Worm (Caenorhabditis elegans): ENCODE data around the gene aly-2.
A peak's percentile ranks its signal among the peaks of the same experiment; 100 is the strongest.

Gene aly-2

ce11 chrIV:9165027-9165426, 17.8 kb downstream of the aly-2 start, which contains the start of gene pcp-2:
Gene pcp-2, minus strand, starts transcription at chrIV:9165127.
- no peak for TF ChIP-seq blmp-1 (tag; optimal IDR thresholded peaks at IDR 0.05)
- TF ChIP-seq ham-2 (GFP tag; optimal IDR thresholded peaks at IDR 0.05) = no peak
- TF ChIP-seq flh-1 (GFP tag; optimal IDR thresholded peaks at IDR 0.05) = no peak
- TF ChIP-seq ces-1 (GFP tag; optimal IDR thresholded peaks at IDR 0.05) = no peak
- no peak for TF ChIP-seq sptf-1 (tag; optimal IDR thresholded peaks at IDR 0.05)
- TF ChIP-seq lin-32 (GFP tag; optimal IDR thresholded peaks at IDR 0.05) = no peak
- no peak for TF ChIP-seq M03D4.4 (tag; optimal IDR thresholded peaks at IDR 0.05)
- no peak for TF ChIP-seq ceh-83 (GFP tag; optimal IDR thresholded peaks at IDR 0.05)
- TF ChIP-seq nhr-237 (tag; optimal IDR thresholded peaks at IDR 0.05) = no peak
- TF ChIP-seq lin-13 (tag; optimal IDR thresholded peaks at IDR 0.05) = no peak
- no peak for TF ChIP-seq bed-3 (GFP tag; optimal IDR thresholded peaks at IDR 0.05)
- no peak for TF ChIP-seq ztf-11 (tag; optimal IDR thresholded peaks at IDR 0.05)
- no peak for TF ChIP-seq sem-2 (GFP tag; optimal IDR thresholded peaks at IDR 0.05)

ce11 chrIV:9165681-9166080, 18.4 kb downstream of the aly-2 start, which contains the start of gene C07C7.3:
Gene C07C7.3, plus strand, starts transcription at chrIV:9166051.
- TF ChIP-seq tbx-8 (GFP tag; optimal IDR thresholded peaks at IDR 0.05) (no peak), elt-3 (tag; optimal IDR thresholded peaks at IDR 0.05) (no peak), elt-1 (tag; optimal IDR thresholded peaks at IDR 0.05; ENCODE audit: borderline replicate concordance, insufficient read depth) (no peak), sptf-1 (tag; optimal IDR thresholded peaks at IDR 0.05) (no peak), snpc-4 (tag; optimal IDR thresholded peaks at IDR 0.05) (no peak)

- TF ChIP-seq sptf-1 (tag; optimal IDR thresholded peaks at IDR 0.05) (no peak), cnd-1 (tag; optimal IDR thresholded peaks at IDR 0.05) (no peak), elt-3 (tag; optimal IDR thresholded peaks at IDR 0.05) (no peak), mls-2 (tag; optimal IDR thresholded peaks at IDR 0.05) (no peak), ces-1 (GFP tag; optimal IDR thresholded peaks at IDR 0.05) (no peak), ceh-39 (tag; optimal IDR thresholded peaks at IDR 0.05) (no peak), ham-2 (GFP tag; optimal IDR thresholded peaks at IDR 0.05) (no peak), unc-120 (tag; optimal IDR thresholded peaks at IDR 0.05; ENCODE audit: poor library complexity, severe bottlenecking) (no peak), lin-32 (GFP tag; optimal IDR thresholded peaks at IDR 0.05) (no peak), flh-1 (GFP tag; optimal IDR thresholded peaks at IDR 0.05) (no peak), hlh-1 (tag; optimal IDR thresholded peaks at IDR 0.05) (no peak), drap-1 (GFP tag; optimal IDR thresholded peaks at IDR 0.05) (no peak), nhr-76 (tag; optimal IDR thresholded peaks at IDR 0.05) (no peak), unc-39 (tag; optimal IDR thresholded peaks at IDR 0.05) (no peak), ceh-83 (GFP tag; optimal IDR thresholded peaks at IDR 0.05) (no peak)
Measured at ce11 chrIV:9169764-9170163, 22.5 kb downstream of the aly-2 start.

- TF ChIP-seq hlh-1 (tag; optimal IDR thresholded peaks at IDR 0.05) (no peak), nhr-76 (tag; optimal IDR thresholded peaks at IDR 0.05) (no peak), ceh-39 (tag; optimal IDR thresholded peaks at IDR 0.05) (no peak), nhr-12 (tag; optimal IDR thresholded peaks at IDR 0.05) (no peak), lin-32 (GFP tag; optimal IDR thresholded peaks at IDR 0.05) (no peak), elt-3 (tag; optimal IDR thresholded peaks at IDR 0.05) (no peak), tbx-8 (GFP tag; optimal IDR thresholded peaks at IDR 0.05) (no peak), bed-3 (GFP tag; optimal IDR thresholded peaks at IDR 0.05) (no peak), blmp-1 (tag; optimal IDR thresholded peaks at IDR 0.05) (no peak), unc-62 (GFP tag; optimal IDR thresholded peaks at IDR 0.05) (no peak), flh-1 (GFP tag; optimal IDR thresholded peaks at IDR 0.05) (no peak), nhr-237 (tag; optimal IDR thresholded peaks at IDR 0.05) (no peak), lin-13 (tag; optimal IDR thresholded peaks at IDR 0.05) (no peak), mab-5 (tag; optimal IDR thresholded peaks at IDR 0.05) (no peak), drap-1 (GFP tag; optimal IDR thresholded peaks at IDR 0.05) (no peak), sem-2 (GFP tag; optimal IDR thresholded peaks at IDR 0.05) (no peak)
Measured at ce11 chrIV:9184547-9184946, 37.3 kb downstream of the aly-2 start, which contains the start of gene C07C7.1. Gene C07C7.1, plus strand, starts transcription at chrIV:9184847.

- TF ChIP-seq ces-1 (GFP tag; optimal IDR thresholded peaks at IDR 0.05) = no peak
- TF ChIP-seq lin-13 (tag; optimal IDR thresholded peaks at IDR 0.05) = peak; percentile 69
- peak; percentile 65 for TF ChIP-seq elt-3 (tag; optimal IDR thresholded peaks at IDR 0.05)
- TF ChIP-seq nhr-237 (tag; optimal IDR thresholded peaks at IDR 0.05) = no peak
- TF ChIP-seq sem-2 (GFP tag; optimal IDR thresholded peaks at IDR 0.05) = peak; percentile 93
- peak; percentile 97 for TF ChIP-seq sptf-1 (tag; optimal IDR thresholded peaks at IDR 0.05)
- peak; percentile 93 for TF ChIP-seq ceh-43 (GFP tag; optimal IDR thresholded peaks at IDR 0.05)
- TF ChIP-seq nhr-12 (tag; optimal IDR thresholded peaks at IDR 0.05) = peak; percentile 29
- TF ChIP-seq flh-1 (GFP tag; optimal IDR thresholded peaks at IDR 0.05) = peak; percentile 92
- TF ChIP-seq pha-4 (tag; optimal IDR thresholded peaks at IDR 0.05) = peak; percentile 86
- peak; percentile 22 for TF ChIP-seq nhr-28 (tag; optimal IDR thresholded peaks at IDR 0.05)
- peak; percentile 65 for TF ChIP-seq hlh-1 (tag; optimal IDR thresholded peaks at IDR 0.05)
- TF ChIP-seq mep-1 (tag; optimal IDR thresholded peaks at IDR 0.05) = peak; percentile 77
- TF ChIP-seq drap-1 (GFP tag; optimal IDR thresholded peaks at IDR 0.05) = peak; percentile 97
- no peak for TF ChIP-seq nhr-76 (tag; optimal IDR thresholded peaks at IDR 0.05)
- TF ChIP-seq mls-2 (tag; optimal IDR thresholded peaks at IDR 0.05) = peak; percentile 97
- peak; percentile 91 for TF ChIP-seq ham-2 (GFP tag; optimal IDR thresholded peaks at IDR 0.05)
- no peak for TF ChIP-seq zip-8 (tag; optimal IDR thresholded peaks at IDR 0.05)
- peak; percentile 94 for TF ChIP-seq lin-32 (GFP tag; optimal IDR thresholded peaks at IDR 0.05)
- peak; percentile 88 for TF ChIP-seq bed-3 (GFP tag; optimal IDR thresholded peaks at IDR 0.05)
- TF ChIP-seq M03D4.4 (tag; optimal IDR thresholded peaks at IDR 0.05) = peak; percentile 96
- no peak for TF ChIP-seq elt-1 (tag; optimal IDR thresholded peaks at IDR 0.05; ENCODE audit: borderline replicate concordance, insufficient read depth)
- TF ChIP-seq ceh-83 (GFP tag; optimal IDR thresholded peaks at IDR 0.05) = peak; percentile 95
- TF ChIP-seq lsy-2 (tag; optimal IDR thresholded peaks at IDR 0.05) = peak; percentile 54
- peak; percentile 81 for TF ChIP-seq unc-39 (tag; optimal IDR thresholded peaks at IDR 0.05)
- TF ChIP-seq unc-120 (tag; optimal IDR thresholded peaks at IDR 0.05; ENCODE audit: poor library complexity, severe bottlenecking) = peak; percentile 92
- TF ChIP-seq cnd-1 (tag; optimal IDR thresholded peaks at IDR 0.05) = peak; percentile 96
- TF ChIP-seq blmp-1 (tag; optimal IDR thresholded peaks at IDR 0.05) = no peak
- TF ChIP-seq snpc-4 (tag; optimal IDR thresholded peaks at IDR 0.05) = no peak
- peak; percentile 75 for TF ChIP-seq unc-62 (GFP tag; optimal IDR thresholded peaks at IDR 0.05)
- no peak for TF ChIP-seq nhr-2 (tag; optimal IDR thresholded peaks at IDR 0.05)
- TF ChIP-seq mab-5 (tag; optimal IDR thresholded peaks at IDR 0.05) = no peak
- TF ChIP-seq tbx-8 (GFP tag; optimal IDR thresholded peaks at IDR 0.05) = peak; percentile 81
- TF ChIP-seq ceh-39 (tag; optimal IDR thresholded peaks at IDR 0.05) = peak; percentile 14
Measured at ce11 chrIV:9191183-9191582, 43.9 kb downstream of the aly-2 start.
